Fruit fly (Drosophila melanogaster) whole organism, wandering third instar larva: ENCODE measurements around the gene saturn.
A peak's percentile ranks its signal among the peaks of the same experiment; 100 is the strongest.

ENCODE experiments used
- CG32264 ChIP-seq: fragments of 200-800 bp; sonication (Bioruptor generic); optimal IDR thresholded peaks from 2 replicates; lab custom pipeline; 2016; ENCODE audit warnings: missing biosample characterization, missing genetic modification characterization
- CG9705 ChIP-seq: fragments of 200-800 bp; sonication (Bioruptor generic); optimal IDR thresholded peaks from 2 replicates; lab custom pipeline; 2018; ENCODE audit warnings: missing biosample characterization, mild to moderate bottlenecking, missing genetic modification characterization
- Dif ChIP-seq: fragments of 200-275, 200-300 bp; sonication (Bioruptor generic); optimal IDR thresholded peaks from 2 replicates; lab custom pipeline; 2018; ENCODE audit warnings: missing biosample characterization, missing genetic modification characterization; ENCODE audit not compliant: partially characterized antibody
- HLH106 ChIP-seq: fragments of 200-800 bp; optimal IDR thresholded peaks from 3 replicates; lab custom pipeline; 2019; ENCODE audit warnings: missing biosample characterization, mild to moderate bottlenecking, missing genetic modification characterization, moderate library complexity
- Hnf4 ChIP-seq: fragments of 200-800 bp; sonication (Bioruptor generic); optimal IDR thresholded peaks from 2 replicates; lab custom pipeline; 2016; ENCODE audit warnings: missing biosample characterization, mild to moderate bottlenecking, missing genetic modification characterization
- Hr83 ChIP-seq: fragments of 200-300 bp; sonication (Bioruptor generic); optimal IDR thresholded peaks from 2 replicates; lab custom pipeline; 2016; ENCODE audit warnings: missing biosample characterization, mild to moderate bottlenecking, missing genetic modification characterization, moderate library complexity; ENCODE audit not compliant: poor library complexity, severe bottlenecking
- Myc ChIP-seq: fragments of >200 bp; optimal IDR thresholded peaks from 2 replicates; lab custom pipeline; 2017
- N ChIP-seq: fragments of >200 bp; optimal IDR thresholded peaks from 2 replicates; lab custom pipeline; 2018; ENCODE audit warnings: missing biosample characterization, missing external identifiers, missing genetic modification characterization
- Sp1 ChIP-seq: fragments of 200-800 bp; sonication (Bioruptor generic); optimal IDR thresholded peaks from 3 replicates; lab custom pipeline; 2019; ENCODE audit warnings: missing biosample characterization, mild to moderate bottlenecking, missing genetic modification characterization, moderate library complexity
- br ChIP-seq: fragments of 200-800 bp; sonication (Bioruptor generic); optimal IDR thresholded peaks from 2 replicates; lab custom pipeline; 2016; ENCODE audit warnings: missing biosample characterization, missing genetic modification characterization
- brk ChIP-seq: fragments of 200-800 bp; sonication (Bioruptor generic); optimal IDR thresholded peaks from 2 replicates; lab custom pipeline; 2016; ENCODE audit warnings: missing biosample characterization, mild to moderate bottlenecking, missing genetic modification characterization
- dl ChIP-seq, 2 experiments: fragments of 175-275, 200-275 bp in 1 of 2; fragments of 200-275 bp in 1 of 2; sonication (Bioruptor generic); optimal IDR thresholded peaks; lab custom pipeline; 2018; ENCODE audit warnings: mild to moderate bottlenecking in 2 of 2, missing biosample characterization in 2 of 2, missing genetic modification characterization in 2 of 2, moderate library complexity in 2 of 2; ENCODE audit not compliant: partially characterized antibody in 2 of 2, insufficient read depth in 1 of 2
- dmrt93B ChIP-seq: fragments of 200-800 bp; sonication (Bioruptor generic); optimal IDR thresholded peaks from 2 replicates; lab custom pipeline; 2018; ENCODE audit warnings: missing biosample characterization, mild to moderate bottlenecking, missing genetic modification characterization
- ey ChIP-seq: fragments of 200-800 bp; sonication (Bioruptor generic); optimal IDR thresholded peaks from 2 replicates; lab custom pipeline; 2016; ENCODE audit warnings: missing biosample characterization, missing genetic modification characterization
- fru ChIP-seq: fragments of 200-800 bp; sonication (Bioruptor generic); optimal IDR thresholded peaks from 3 replicates; lab custom pipeline; 2016; ENCODE audit warnings: missing biosample characterization, mild to moderate bottlenecking, missing genetic modification characterization
- h ChIP-seq: fragments of 200-800 bp; sonication (Bioruptor generic); optimal IDR thresholded peaks from 3 replicates; lab custom pipeline; 2016; ENCODE audit warnings: missing biosample characterization, mild to moderate bottlenecking, missing genetic modification characterization
- jim ChIP-seq: fragments of 175-275, 200-325 bp; sonication (Bioruptor generic); optimal IDR thresholded peaks from 2 replicates; lab custom pipeline; 2016; ENCODE audit warnings: missing biosample characterization, mild to moderate bottlenecking, missing genetic modification characterization
- lola ChIP-seq: fragments of >200 bp; optimal IDR thresholded peaks from 2 replicates; lab custom pipeline; 2017; ENCODE audit warnings: missing biosample characterization, missing genetic modification characterization
- pan ChIP-seq: fragments of >200 bp; optimal IDR thresholded peaks from 2 replicates; lab custom pipeline; 2017
- psq ChIP-seq: fragments of 200-800 bp; sonication (Bioruptor generic); optimal IDR thresholded peaks from 3 replicates; lab custom pipeline; 2017; ENCODE audit warnings: missing biosample characterization, mild to moderate bottlenecking, missing genetic modification characterization, moderate library complexity
- rgr ChIP-seq: fragments of 200-800 bp; sonication (Bioruptor generic); optimal IDR thresholded peaks from 3 replicates; lab custom pipeline; 2016; ENCODE audit warnings: missing biosample characterization, mild to moderate bottlenecking, missing genetic modification characterization
- tai ChIP-seq: sonication (Bioruptor generic); optimal IDR thresholded peaks from 2 replicates; lab custom pipeline; 2016; ENCODE audit warnings: missing biosample characterization, missing genetic modification characterization
- woc ChIP-seq: sonication (Bioruptor generic); optimal IDR thresholded peaks from 2 replicates; lab custom pipeline; 2016; ENCODE audit warnings: missing biosample characterization, mild to moderate bottlenecking, missing genetic modification characterization

The saturn gene

DNA sequence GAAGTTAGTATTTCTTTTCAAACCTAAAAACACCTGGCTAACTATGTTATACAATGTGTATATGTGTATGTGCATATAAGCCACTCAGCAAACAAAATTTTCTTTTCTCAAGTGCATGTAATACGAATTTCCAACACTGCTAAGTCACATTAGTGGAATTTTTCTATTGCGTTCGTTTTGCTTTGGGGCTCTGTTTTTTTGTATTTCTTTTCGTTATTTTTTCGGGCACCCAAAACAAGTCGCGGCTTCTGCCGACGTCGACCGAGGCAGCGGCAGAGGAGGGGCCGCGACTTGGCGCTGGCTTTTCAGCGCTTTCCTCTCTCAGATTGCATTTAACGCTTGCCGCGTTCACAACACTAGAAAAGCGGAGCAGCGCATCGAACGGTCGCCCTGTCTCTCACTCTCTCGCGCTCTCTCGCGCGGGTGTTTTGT lies 16.3 kb downstream of the saturn start:
- no peak for TF ChIP-seq h (GFP tag; lab: Kevin White, UChicago)
- peak; percentile 19 for TF ChIP-seq Dif (GFP tag; lab: Kevin White, UChicago)

DNA sequence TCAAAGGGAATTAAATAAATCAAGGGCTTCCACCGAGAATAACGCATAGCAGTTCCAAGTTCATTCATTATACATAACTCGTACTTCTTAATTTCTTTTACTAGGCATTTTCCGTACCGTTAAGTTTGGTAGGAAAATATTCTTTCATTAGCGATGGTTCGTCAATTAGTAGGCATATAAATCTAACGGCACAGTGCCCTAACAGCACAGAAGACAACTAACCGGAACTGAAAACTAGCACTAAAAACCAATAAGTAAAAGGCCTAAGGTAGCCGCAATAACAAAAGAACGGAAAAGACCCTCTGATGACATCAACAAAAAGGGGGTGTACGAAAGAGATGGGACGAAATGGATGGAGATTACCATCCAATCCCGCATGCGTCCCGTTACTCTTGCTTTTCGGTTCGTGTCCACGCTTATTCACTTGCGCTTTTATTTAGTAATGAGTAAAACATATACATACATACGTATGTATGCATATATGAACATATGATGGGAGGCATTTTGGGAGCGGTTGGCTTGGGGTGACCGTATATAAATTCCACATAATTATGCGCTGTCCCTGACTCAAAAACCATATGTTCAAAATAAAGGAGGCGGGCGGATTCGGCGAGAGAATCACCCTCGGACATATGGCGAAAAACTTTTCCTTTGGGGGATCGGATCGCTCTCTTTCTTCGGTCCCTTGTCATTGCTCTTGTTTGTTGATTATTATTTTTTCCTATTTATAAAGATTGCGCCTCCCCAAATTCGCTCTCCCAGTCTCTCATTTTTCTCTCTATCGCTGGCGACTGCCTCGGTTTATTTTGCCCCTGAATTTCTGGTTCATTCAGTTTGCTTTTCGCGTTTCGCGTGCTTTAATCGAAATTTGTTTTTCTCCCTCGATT lies 17.7 kb downstream of the saturn start:
- peak in 1 of 2 experiments; percentile 29 for TF ChIP-seq dl (GFP tag; optimal IDR thresholded peaks at IDR 0.05; lab: Kevin White, UChicago; ENCODE audit: insufficient read depth in 1 of 2, partially characterized antibody in 2 of 2)
- TF ChIP-seq tai = no peak

DNA sequence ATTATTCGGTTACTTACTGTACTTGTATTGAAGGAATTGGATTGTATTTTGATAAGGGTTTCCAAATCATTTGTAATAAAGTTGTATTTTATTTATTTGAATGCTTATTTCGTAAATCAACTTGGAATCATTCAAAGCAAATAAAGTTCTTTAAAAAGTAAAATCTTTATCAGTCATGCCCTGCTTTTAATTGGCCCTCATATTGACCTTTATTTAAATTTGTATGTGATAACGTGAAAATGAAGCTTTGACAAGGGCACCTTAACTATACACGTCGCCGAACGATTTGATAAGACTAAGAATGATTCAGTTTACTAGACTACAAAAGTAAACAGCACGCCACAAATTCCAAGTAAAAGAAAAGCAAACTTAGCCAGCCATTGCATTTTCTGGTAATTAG lies 19.1 kb downstream of the saturn start:
- TF ChIP-seq jim (GFP tag; lab: Kevin White, UChicago) (no peak), HLH106 (tag; lab: Kevin White, UChicago) (no peak), tai (no peak), psq (GFP tag; lab: Kevin White, UChicago) (no peak), woc (GFP tag; lab: Kevin White, UChicago) (no peak), Sp1 (GFP tag; lab: Kevin White, UChicago) (no peak), CG32264 (no peak), pan (no peak), brk (GFP tag; lab: Kevin White, UChicago) (no peak), Hr83 (GFP tag; lab: Kevin White, UChicago) (no peak), CG9705 (GFP tag; lab: Kevin White, UChicago) (no peak), Hnf4 (GFP tag; lab: Kevin White, UChicago) (no peak), rgr (no peak), dmrt93B (no peak), Myc (lab: Kevin White, UChicago) (no peak), ey (no peak), h (GFP tag; lab: Kevin White, UChicago) (no peak)

DNA sequence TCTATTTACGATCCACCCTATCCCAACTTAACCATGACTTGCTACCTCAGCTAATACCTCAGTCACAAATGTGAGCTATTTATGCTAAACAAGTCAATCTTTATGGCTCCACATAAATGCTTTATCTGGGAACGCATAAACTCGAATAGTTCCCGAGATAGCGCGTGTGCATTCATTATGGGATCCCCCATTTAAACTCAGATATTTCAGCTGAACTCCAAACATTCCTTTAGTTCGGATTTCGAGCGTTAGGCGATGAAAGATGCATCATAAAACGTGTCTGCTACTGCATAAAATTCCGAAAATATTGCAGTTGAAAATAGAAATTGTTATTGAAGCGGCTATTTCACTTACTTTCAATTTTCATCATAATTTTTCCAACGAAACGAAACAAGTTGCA lies 20.3 kb downstream of the saturn start:
- TF ChIP-seq ey = no peak
- no peak for TF ChIP-seq Sp1 (GFP tag; lab: Kevin White, UChicago)

DNA sequence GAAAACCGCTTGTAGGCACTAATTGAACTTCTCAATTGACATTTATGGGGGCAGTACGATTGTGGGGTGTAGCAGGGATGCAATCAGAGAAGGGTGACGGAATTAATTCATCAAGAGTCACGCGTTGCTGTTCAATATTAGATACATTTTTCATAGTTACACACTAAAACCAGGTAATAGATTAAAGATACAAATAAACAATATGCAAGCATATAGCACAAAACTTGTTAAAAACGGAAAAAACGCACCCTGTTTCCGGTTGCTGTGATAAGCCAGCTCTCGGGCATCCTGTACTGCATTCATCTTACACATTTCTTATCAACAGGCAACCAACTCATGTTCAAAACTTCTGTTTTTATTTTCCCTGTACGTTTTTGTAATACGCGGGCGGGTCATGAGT lies 25.9 kb downstream of the saturn start:
- TF ChIP-seq lola (GFP tag; lab: Kevin White, UChicago) = no peak
- no peak for TF ChIP-seq Dif (GFP tag; lab: Kevin White, UChicago)
- TF ChIP-seq rgr = no peak
- TF ChIP-seq fru (GFP tag; lab: Kevin White, UChicago) = peak; percentile 13

DNA sequence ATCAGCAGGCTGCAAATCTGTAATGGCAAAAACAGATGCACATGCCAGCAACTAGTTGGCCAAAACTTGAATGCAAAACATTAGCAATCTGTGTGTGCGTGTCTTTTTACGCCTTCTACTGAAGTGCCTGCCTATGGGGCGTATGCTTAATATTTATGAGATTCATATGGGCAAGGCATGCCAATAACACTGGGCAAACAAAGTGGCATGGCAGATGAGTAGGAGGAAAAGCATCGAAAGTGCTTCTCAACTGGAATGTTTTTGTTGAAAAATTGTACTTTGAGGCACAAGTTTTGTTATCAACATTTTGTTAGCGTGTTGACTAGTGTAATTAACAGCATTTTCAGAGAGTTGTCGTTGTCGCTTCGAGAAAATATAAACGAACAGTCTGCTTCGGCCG lies 26.4 kb downstream of the saturn start:
- no peak for TF ChIP-seq br (GFP tag; lab: Kevin White, UChicago)

DNA sequence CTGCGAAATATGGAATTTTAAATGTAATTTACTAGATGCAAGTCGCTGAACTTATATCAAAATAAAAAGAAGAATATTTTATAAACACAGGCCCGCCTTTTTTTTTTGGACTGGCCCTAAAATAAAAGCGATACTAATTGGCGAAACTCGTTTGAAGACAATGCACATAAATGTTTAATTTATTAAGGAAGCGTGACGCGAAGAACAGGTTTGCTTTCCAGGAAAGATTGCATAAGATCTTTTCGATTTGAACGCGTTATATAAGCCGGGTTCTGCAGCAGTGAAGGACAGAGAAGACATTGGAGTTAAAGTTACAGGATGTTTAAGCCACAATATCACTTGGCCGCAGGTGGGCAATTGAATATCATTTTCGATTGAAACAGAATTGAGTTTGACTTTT lies 30.0 kb downstream of the saturn start, which contains the start of gene CG7924:
CG7924 (plus strand) TSS at position 301 of the 400 bp plus-strand sequence.
- TF ChIP-seq pan (no peak), N (GFP tag; lab: Kevin White, UChicago) (no peak), tai (no peak), lola (GFP tag; lab: Kevin White, UChicago) (no peak), br (GFP tag; lab: Kevin White, UChicago) (no peak), HLH106 (tag; lab: Kevin White, UChicago) (no peak)

DNA sequence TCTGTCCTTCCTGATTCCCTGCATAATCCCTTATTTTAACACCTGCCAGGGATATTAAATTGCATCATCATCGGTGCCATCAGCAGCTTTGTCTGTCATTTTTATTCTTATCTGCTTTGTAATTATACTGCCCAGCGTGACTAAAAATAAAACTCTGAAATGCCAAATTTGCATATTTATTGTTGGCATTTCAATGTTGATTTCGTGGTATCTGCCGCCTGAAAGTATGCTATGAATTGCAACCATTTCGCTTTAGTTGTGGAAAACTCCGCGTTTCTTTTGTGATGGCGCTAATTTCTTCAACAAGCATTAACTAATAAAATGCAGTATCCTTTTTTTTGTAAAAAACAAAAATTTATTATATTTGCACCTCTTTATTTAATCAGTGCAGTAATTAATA lies 32.7 kb downstream of the saturn start, which contains the start of gene CG34244:
CG34244 (minus strand) TSS at position 122 of the 400 bp plus-strand sequence.
- TF ChIP-seq Myc (lab: Kevin White, UChicago) (peak; percentile 31), tai (no peak)
- TF ChIP-seq, all 38 proteins: peak for 1
